Fruit fly (Drosophila melanogaster) ovary, adult (tissue): ENCODE measurements around the gene CG45002.

Experiments used
- CG17801 ChIP-seq: fragments of 200-800 bp; optimal IDR thresholded peaks from 2 replicates; lab custom pipeline; 2019; ENCODE audit warnings: missing biosample characterization, mild to moderate bottlenecking, missing genetic modification characterization, moderate library complexity; ENCODE audit not compliant: partially characterized antibody

Gene CG45002

DNA sequence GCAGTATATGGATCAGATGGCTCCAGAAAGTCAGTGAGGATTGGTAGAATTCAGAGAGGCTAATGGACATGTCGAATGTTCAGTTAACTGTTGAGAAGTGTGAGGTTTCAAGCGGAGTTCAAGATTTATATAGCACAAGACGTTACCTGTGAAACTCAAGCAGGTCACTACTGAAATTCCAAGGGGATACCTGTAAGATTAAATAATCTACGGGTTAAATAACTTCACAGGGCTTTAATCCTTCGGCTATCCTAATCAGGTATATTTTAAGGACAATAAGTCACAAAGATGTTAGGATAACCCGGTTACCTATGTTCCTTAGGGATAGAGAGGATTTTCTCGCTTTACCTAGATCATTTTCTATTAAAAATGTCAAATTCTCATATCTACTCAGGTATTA lies 118.2 kb downstream of the CG45002 start, which contains the start of gene CG13000:
CG13000 (minus strand) TSS at position 101 of the 400 bp plus-strand sequence.
- no peak for TF ChIP-seq CG17801

DNA sequence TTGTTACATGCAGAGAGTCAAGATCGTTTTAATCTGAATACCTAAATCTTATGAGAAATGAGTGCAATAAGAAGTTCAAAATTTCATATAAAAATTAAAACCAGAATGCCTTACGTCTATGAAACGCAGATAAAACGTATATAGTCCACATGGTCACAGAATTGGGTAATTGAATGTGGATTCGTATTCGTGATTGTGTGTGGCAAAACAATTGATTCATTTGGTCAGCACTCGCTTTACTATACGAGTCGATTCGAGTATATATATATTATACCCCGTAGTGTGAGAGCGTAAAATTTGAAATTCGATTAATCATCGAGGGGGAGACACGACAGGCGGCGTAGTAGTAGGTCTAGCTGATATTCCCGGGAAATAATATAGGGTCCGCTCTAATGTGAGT lies 119.9 kb downstream of the CG45002 start:
- no peak for TF ChIP-seq CG17801

DNA sequence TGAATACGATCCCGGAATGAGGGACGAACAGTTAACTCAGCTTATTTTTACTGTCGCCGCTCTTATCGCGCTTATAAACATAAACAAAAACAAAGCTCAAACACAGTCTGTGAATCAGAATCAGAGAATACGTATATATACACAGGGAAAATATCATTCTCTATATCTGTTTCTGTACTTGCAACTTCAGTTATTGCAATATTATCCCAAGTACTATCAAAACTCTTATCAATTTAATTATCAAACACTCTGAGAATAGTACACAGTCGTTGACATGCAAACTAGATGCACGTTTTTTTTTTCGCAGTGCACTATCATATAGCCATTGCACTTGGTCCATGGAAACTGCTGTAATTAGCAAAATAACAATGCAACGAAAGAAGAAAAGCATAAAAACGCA lies 121.1 kb downstream of the CG45002 start:
- peak; percentile 74 for TF ChIP-seq CG17801

DNA sequence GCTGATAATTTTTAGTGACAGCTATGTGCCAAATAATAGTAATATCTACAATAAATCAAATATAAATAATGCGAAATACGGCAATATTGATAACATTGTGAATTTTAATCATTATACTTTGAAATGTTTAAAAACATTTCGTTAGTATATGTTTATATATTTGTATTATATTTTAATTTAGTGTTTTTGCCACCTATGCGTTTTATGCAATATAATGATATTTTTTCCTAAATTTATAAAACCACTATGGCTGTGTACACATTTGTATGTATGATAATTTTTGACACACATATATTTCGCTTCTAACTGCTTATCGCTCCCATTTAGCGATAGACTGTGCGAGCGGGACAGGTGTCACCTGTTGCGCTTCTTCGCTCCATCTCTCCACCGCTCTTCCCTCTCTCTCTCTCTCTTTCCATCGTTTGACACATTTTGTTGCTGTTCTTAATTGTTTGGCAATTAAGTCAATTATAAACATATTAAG lies 122.4 kb downstream of the CG45002 start:
- TF ChIP-seq CG17801, result peak; percentile 50

DNA sequence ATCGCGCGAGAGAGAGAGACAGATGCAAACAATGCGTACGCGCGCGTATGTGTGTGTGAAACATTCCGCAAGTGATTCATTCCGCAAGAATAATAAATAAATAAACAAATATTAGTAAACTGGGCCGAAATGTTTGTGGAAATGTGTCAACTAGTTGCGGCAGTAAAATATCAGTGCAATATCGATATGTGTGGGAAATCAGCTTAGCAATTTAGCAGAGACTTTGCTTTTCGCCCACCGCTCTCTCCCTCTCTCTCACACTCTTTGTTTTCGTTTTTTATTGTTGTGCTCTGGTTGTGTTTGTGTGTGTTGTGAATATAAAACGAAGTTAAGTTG lies 123.0 kb downstream of the CG45002 start:
- no peak for TF ChIP-seq CG17801

DNA sequence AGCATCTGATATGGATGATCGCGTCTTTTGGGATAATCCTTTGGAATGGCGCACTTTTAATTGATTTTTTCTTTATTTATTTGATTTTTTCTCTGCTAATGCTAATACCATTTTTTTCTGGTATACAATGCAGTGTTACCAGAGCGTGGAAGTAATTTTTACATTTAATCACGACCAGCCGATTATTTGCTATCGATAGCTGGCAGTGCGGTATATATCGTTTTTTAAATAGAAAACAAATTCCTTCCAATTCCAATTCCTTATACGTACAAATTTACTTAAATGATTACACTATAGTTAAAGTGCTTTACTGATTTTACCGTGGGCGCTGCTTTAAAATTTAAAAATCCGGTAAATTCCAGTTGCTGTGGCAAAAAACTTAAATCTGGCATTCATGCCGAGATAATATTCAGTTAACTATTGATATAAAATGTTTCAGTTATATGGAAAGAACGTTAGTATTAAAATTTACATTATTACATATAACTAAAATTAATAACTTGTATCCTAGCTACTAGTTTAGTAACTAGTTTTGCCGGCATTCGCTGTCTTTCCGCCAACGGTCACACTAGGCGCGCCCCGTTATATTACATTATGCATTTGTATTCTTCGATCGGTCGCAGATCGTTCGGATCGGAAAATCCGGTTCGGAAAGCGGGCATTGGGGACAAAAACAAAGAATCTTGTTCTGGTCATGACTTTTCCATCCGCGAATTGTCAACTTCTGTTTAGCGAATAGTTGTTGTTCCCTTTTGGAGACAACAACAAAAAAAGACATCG lies 123.6 kb downstream of the CG45002 start, which contains the start of the genes CG13001 and RhoGAP15B:
CG13001 (minus strand) TSS at position 137 of the 780 bp plus-strand sequence.
RhoGAP15B (plus strand) TSS at position 556 of the 780 bp plus-strand sequence.
- TF ChIP-seq CG17801, result peak; percentile 65

DNA sequence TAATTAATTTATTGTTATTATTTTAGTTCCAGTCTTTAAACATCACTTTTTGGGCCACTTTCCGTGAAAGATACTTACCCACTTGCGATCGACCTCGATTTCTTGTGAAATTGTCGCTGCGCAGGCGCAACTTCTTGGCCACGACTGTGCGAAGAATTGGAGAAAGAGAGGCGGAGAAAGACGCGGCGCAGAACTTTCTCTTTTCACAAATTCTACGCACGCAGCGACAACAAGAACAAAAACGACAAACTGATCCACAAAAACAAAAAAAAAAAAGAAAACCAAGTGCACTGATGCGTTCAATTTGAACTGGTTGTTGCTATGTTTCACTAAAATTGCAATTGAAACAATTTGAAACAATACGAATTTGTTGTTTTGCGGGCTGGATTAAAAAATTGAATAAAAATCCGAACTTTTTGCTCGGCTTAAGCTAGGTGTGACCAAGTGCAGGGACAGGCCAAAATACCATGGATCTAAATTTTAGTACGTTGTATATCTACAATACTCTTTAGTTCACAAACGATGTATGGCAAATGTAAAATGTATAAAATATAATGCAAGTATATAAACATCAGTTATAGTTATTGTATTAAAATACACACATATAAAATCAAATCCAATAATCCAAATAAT lies 126.0 kb downstream of the CG45002 start, which contains the start of gene wus:
wus (minus strand) TSS at position 448 of the 633 bp plus-strand sequence.
- no peak for TF ChIP-seq CG17801

DNA sequence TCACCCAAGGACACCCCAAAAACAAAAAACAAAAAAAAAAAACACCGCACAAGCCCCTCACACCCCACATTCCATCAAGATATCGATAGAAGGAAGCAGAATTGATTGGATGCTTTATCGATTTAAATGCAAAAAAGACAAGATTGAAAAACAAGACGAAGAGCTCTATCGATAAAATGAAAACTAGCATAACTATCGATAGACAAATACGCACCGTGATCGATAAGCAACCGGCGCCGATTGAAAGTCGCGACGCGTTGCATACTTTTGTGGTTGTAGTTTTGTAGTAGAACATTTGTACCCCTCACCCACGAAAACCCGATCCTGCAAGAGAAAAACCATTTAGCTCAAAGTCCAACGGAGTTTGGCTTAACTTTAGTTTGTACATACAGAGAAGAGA lies 129.8 kb downstream of the CG45002 start:
- no peak for TF ChIP-seq CG17801

DNA sequence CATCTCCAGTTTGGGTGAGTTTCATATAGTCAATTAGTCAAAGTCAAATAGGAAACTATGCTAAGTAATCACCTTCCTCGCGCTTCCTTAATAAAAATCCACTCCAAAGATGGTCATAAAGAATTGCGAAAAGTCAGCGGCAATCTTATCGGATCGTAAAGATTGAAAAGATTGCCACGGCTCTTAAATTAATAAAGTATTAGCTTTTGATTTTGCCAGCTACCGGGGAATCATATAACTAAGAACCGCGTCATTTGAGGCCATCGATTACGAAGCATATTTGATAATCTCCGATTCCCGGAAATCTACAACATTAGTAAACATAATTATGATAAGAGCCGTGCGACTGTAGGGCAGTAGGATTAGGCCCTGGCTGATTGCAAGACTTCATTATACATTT lies 132.1 kb downstream of the CG45002 start:
- TF ChIP-seq CG17801, result no peak

DNA sequence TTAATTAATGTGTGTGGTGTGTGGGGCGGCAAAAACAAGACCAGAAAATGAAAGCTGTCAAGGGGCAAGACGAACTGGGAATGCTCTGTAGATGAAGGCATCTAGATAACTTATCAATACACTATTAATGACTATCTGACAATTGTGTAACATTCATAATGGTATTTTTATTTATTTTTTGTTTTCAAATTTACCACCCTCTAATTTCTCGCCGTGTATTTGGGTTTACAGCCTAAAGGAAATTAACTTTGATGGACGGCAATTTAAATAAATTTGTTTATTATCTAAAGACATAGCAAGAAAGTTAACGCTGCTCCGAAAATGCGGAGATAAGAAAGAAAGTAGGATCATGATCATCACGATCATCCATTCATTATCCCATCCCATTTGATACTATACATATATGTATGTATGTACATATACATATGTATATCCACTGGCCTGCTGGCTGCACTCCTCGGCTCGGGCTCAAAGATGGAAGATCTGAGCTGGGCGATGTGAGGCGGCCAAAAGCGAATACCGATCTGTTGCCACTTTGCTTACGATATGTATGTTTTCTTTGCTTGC lies 133.6 kb downstream of the CG45002 start:
- no peak for TF ChIP-seq CG17801

DNA sequence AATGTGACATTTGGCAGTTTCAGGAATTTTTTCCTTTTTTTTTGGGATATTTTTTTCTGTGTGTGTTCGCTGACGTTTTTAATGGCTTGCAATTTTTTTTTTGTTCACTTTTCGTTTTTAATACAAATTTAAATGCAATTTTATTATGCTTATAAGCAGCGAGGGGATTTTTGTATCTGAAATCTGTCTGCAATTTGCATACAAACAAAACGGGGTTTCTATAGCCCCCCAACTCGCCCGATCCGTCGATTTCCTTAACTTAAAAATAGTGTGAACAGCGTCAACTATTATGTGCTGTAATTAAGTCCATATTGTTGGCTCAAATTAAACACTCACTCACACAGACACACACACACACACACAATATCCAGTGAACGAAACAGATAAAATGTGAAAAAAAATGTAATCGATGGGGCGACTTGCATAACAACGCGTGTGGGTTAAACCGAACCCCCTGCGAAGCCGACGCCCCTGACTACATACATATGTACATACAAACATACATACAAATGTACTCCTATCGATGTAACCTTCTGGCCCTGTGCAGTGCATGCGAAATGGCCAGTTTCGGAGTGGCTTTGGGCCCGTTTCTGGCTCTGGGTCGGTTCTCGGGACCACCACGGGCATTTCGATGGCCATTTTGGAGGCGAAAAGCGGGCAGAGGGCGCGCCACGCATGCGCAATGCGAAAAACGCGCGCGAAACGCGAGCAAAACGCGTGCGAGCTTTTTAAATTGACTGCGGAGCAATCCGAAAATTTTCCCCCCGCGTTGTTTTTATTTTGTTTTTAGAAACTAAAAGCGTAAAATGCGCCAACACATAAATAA lies 134.3 kb downstream of the CG45002 start:
- TF ChIP-seq CG17801, result no peak

DNA sequence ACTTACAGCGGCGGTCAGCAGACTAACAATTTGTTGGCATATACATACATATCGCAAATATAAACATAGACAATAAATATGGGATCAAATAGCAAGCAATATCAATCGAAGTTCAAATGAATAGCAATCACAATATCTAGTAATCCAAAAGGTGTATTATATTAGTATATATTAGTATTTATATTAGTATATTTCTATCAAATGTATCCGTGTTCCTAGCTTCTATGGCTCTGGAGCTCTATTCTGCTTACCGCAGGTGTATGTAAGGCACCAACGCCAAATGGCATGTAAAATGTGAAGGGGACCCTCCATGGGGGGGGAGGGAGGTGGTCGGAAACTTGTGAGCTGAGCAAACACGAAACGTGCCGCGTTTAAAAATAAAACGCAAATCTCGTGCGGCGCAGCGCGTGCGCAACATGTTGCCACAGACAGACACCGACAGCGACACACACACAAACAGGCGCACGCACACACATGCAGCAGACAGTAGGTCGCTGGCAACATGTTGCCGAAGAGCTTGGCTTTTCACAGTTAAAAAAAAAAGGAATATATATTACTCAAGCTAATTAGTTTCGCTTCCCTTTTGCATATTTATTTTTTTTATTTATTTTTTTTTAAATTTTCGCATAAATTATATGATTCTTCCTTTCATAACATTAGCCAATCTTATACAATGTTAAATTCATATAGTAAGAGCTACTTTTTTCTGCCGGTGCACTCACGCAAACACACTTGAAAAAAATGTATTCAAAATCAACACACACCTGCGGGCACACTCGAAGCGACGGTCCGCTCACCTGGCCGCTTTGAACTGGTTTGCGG lies 135.9 kb downstream of the CG45002 start:
- no peak for TF ChIP-seq CG17801

DNA sequence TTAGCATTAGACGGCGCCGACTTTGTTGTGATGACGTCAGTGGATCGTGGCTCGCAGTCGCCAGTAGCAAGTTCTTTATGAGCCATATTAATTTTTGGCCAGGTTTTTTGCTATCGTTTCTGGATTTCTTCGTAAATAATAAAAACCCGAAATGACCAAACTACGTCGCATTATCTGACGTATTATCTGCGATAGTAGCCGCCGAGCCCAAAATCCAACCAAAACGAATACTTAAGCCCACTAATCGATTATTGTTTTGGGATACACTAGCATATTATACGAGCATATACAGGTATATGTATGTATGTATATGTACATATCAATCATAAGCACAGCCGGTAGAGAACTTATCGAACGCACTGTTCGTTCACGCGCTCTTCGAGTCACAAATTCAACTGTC lies 139.8 kb downstream of the CG45002 start:
- no peak for TF ChIP-seq CG17801

DNA sequence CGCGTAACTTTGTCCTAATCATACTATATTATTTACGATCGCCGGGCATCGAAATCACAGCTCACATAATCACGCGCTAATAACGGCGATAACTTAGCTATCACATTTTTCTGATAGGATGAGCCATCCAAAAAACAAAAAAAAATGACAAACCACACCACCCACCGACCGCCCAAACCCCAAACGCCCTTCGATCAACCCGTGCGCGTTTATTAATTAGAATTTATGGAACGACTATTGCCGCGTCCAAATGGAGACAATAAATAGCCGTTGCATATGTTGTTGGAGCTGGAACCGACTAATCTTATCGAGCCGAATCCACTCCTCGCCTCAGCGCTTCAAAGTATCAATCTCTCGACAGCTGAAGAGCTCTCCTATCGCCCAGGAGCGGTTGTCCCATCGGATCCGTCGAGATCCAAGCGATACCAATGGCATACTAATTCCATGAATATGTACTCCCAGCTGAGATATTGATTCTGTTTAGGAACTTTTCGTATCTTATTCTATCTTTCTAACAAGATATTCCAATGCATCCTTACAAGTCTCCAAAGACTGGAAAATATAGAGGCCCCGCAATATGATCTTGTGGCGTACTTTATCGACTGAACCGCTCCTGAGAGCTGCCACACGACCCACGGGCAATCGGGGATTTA lies 142.3 kb downstream of the CG45002 start:
- TF ChIP-seq CG17801, result no peak

DNA sequence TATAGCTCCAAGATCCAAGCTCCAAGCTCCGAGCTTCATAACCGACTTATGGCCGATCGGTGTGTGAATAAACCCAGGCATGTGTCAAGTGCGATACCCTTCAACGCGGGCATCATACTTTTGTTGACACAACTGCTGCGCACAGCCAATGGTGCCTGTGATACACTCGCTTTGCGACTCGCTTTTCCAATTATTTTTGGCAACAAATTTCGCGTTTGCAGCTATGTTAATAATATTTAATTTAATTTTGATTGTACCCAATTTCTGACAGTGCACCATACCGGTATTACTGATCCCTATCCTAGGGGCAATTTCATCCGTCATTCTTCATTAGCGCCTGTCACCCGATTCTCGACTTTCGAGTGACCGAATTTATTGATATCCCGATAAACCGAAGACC lies 143.0 kb downstream of the CG45002 start:
- TF ChIP-seq CG17801, result no peak
